Worm (Caenorhabditis elegans): ENCODE measurements around the gene Y41E3.13.

- no peak for TF ChIP-seq unc-62 (GFP tag; optimal IDR thresholded peaks at IDR 0.05)
- TF ChIP-seq pbrm-1 (GFP tag; IDR thresholded peaks at IDR 0.05), result no peak
- TF ChIP-seq nfya-1 (tag; optimal IDR thresholded peaks at IDR 0.05; ENCODE audit: borderline replicate concordance, insufficient read depth), result no peak
- TF ChIP-seq sdz-38 (tag; optimal IDR thresholded peaks at IDR 0.05), result no peak
- no peak for TF ChIP-seq ztf-3 (GFP tag; optimal IDR thresholded peaks at IDR 0.05)
- no peak for TF ChIP-seq pha-4 (tag; optimal IDR thresholded peaks at IDR 0.05)
- no peak for TF ChIP-seq nhr-179 (tag; optimal IDR thresholded peaks at IDR 0.05)
Measured at ce11 chrIV:15065653-15066052, 7.6 kb downstream of the Y41E3.13 start, which contains the start of gene Y41E3.18.
